Fruit fly (Drosophila melanogaster): ENCODE data around the gene CG14377.

DNA sequence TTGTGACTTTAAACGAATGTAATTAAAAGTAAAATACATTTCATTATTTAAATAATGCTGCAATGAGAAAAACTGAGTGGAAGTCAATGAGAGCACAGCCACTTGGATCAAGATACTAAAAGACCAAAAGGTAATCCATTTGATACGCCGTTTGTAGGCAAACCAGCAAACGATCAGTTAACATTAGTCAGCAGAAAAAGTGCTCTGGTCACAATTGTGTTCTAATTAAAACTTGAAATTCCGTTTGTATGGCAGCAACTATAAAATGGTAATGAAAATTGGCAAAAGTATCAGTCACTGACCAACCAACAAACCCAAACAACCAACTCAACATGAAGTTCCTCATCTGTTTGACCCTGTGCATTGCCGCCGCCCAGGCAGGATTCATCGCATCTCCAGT, at the start of gene CG14377:
- no peak for TF ChIP-seq CG3995 (GFP tag; optimal IDR thresholded peaks at IDR 0.05)
- TF ChIP-seq CG4707 (GFP tag; optimal IDR thresholded peaks at IDR 0.05), result no peak
- no peak for TF ChIP-seq Side (GFP tag; optimal IDR thresholded peaks at IDR 0.05)
- TF ChIP-seq Trl (optimal IDR thresholded peaks at IDR 0.05), result no peak
- TF ChIP-seq Trl (GFP tag; optimal IDR thresholded peaks at IDR 0.05), result no peak
- no peak for TF ChIP-seq CG3163 (GFP tag; optimal IDR thresholded peaks at IDR 0.05)
- no peak for TF ChIP-seq B-H1 (GFP tag; IDR thresholded peaks at IDR 0.05)
- TF ChIP-seq CG3281 (GFP tag; optimal IDR thresholded peaks at IDR 0.05), result no peak
